Worm (Caenorhabditis elegans) whole organism, L1 larva: ENCODE measurements around the gene nhr-4.

Source experiments
- aly-2 ChIP-seq: fragments of 150-350 bp; optimal IDR thresholded peaks from 2 replicates; lab custom pipeline; 2014; ENCODE audit warnings: missing biosample characterization, missing genetic modification characterization
- ceh-82 ChIP-seq, 3 experiments: fragments of 150-350 bp in 1 of 3; sonication (generic microtip) in 2 of 3; optimal IDR thresholded peaks; 2 replicates each; lab custom pipeline; 2014 to 2017; ENCODE audit warnings: missing biosample characterization in 3 of 3, missing genetic modification characterization in 3 of 3
- fos-1 ChIP-seq: fragments of 150-350 bp; optimal IDR thresholded peaks from 2 replicates; lab custom pipeline; 2014; ENCODE audit warnings: missing biosample characterization, missing genetic modification characterization
- lir-3 ChIP-seq: sonication (generic microtip); optimal IDR thresholded peaks from 2 replicates; lab custom pipeline; 2016; ENCODE audit warnings: mild to moderate bottlenecking, missing genetic modification characterization, moderate library complexity, missing compliant biosample characterization; ENCODE audit not compliant: poor library complexity
- nhr-28 ChIP-seq: fragments of 150-350 bp; optimal IDR thresholded peaks from 2 replicates; lab custom pipeline; 2014; ENCODE audit warnings: missing biosample characterization, missing genetic modification characterization
- nhr-77 ChIP-seq: fragments of 150-350 bp; optimal IDR thresholded peaks from 2 replicates; lab custom pipeline; 2014; ENCODE audit warnings: missing biosample characterization, missing genetic modification characterization
- snpc-4 ChIP-seq: fragments of 150-350 bp; optimal IDR thresholded peaks from 2 replicates; lab custom pipeline; 2014; ENCODE audit warnings: missing biosample characterization, missing genetic modification characterization
- unc-98 ChIP-seq: fragments of 200-800 bp; sonication (Bioruptor generic); IDR thresholded peaks from 2 replicates; pipeline ENCODE4 v1.3.6; 2022; ENCODE audit warnings: missing genetic modification characterization, missing compliant biosample characterization

DNA sequence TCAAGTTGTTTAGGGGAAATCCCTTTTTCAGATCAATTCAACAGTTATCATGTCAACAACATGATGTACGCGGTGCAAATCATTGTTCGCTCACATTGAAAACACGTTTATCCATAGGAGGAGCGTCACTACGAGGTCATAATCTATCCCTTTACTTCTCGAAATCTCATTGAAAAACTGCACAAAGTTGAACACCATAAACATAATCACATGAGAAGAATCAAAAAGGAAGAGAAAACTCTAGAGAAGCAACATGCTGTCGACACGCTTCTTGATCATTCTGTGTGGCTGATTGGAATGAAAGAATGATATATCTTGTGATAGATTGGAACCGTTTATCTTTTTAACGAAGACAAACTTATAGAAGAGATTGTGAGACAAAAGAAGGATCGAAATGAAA is 11.2 kb upstream of the nhr-4 start:
- no peak for TF ChIP-seq aly-2 (tag; lab: Kevin White, UChicago)
- peak; percentile 56 for TF ChIP-seq lir-3 (tag; lab: Kevin White, UChicago)
- no peak for TF ChIP-seq ceh-82 (tag; optimal IDR thresholded peaks at IDR 0.05; lab: Kevin White, UChicago)
- TF ChIP-seq nhr-77 (tag; lab: Kevin White, UChicago) = no peak
- no peak for TF ChIP-seq unc-98 (GFP tag; lab: Robert Waterston, UW)
- TF ChIP-seq snpc-4 (tag; lab: Kevin White, UChicago) = no peak
- TF ChIP-seq fos-1 (tag; lab: Kevin White, UChicago) = no peak
- no peak for TF ChIP-seq nhr-28
